Fruit fly (Drosophila melanogaster) whole organism, embryonic: ENCODE data around the gene drn.
A peak's percentile ranks its signal among the peaks of the same experiment; 100 is the strongest.

Experiments used
- Adf1 ChIP-seq: fragments of 200-800 bp; sonication (Bioruptor generic); IDR thresholded peaks from 2 replicates; pipeline ENCODE4 v1.3.6; 2022; ENCODE audit warnings: missing biosample characterization, missing genetic modification characterization
- Bdp1 ChIP-seq: fragments of 200-800 bp; sonication (Bioruptor generic); optimal IDR thresholded peaks from 3 replicates; lab custom pipeline; 2016; ENCODE audit warnings: missing biosample characterization, missing genetic modification characterization
- C15 ChIP-seq: fragments of 200-800 bp; sonication (Bioruptor generic); IDR thresholded peaks from 3 replicates; pipeline ENCODE4 v1.3.6; 2022; ENCODE audit warnings: missing biosample characterization, missing genetic modification characterization
- CG10147 ChIP-seq: fragments of 200-800 bp; sonication (Bioruptor generic); optimal IDR thresholded peaks from 2 replicates; lab custom pipeline; 2019; ENCODE audit warnings: missing biosample characterization, mild to moderate bottlenecking, missing genetic modification characterization, moderate library complexity
- CG13424 ChIP-seq: fragments of 200-800 bp; sonication (Bioruptor generic); optimal IDR thresholded peaks from 2 replicates; lab custom pipeline; 2019; ENCODE audit warnings: missing biosample characterization, mild to moderate bottlenecking, missing genetic modification characterization, moderate library complexity
- CG17186 ChIP-seq: fragments of 200-800 bp; sonication (Bioruptor generic); optimal IDR thresholded peaks from 3 replicates; lab custom pipeline; 2017; ENCODE audit warnings: missing biosample characterization, missing genetic modification reagents, missing genetic modification characterization
- CG2120 ChIP-seq: fragments of 200-800 bp; sonication (Bioruptor generic); optimal IDR thresholded peaks from 3 replicates; lab custom pipeline; 2016; ENCODE audit warnings: missing biosample characterization, missing genetic modification characterization
- CG4854 ChIP-seq: fragments of 200-800 bp; sonication (Bioruptor generic); optimal IDR thresholded peaks from 2 replicates; lab custom pipeline; 2016; ENCODE audit warnings: missing biosample characterization, missing genetic modification characterization, inconsistent platforms
- CG5953 ChIP-seq: fragments of 200-800 bp; sonication (Bioruptor generic); IDR thresholded peaks from 2 replicates; pipeline ENCODE4 v1.3.6; 2022; ENCODE audit warnings: missing biosample characterization, missing genetic modification characterization
- CG6654 ChIP-seq: fragments of 200-800 bp; sonication (Bioruptor generic); optimal IDR thresholded peaks from 2 replicates; lab custom pipeline; 2017; ENCODE audit warnings: missing biosample characterization, mild to moderate bottlenecking, missing genetic modification characterization
- CG6683 ChIP-seq: fragments of 200-800 bp; sonication (Bioruptor generic); optimal IDR thresholded peaks from 2 replicates; lab custom pipeline; 2017; ENCODE audit warnings: missing biosample characterization, mild to moderate bottlenecking, missing genetic modification characterization, missing genetic modification reagents
- CG8944 ChIP-seq: fragments of 200-800 bp; sonication (Bioruptor generic); optimal IDR thresholded peaks from 3 replicates; lab custom pipeline; 2016; ENCODE audit warnings: missing biosample characterization, missing genetic modification characterization
- CHES-1-like ChIP-seq: fragments of 200-800 bp; sonication (Bioruptor generic); optimal IDR thresholded peaks from 2 replicates; lab custom pipeline; 2016; ENCODE audit warnings: missing biosample characterization, missing genetic modification characterization
- Doc2 ChIP-seq: fragments of 200-800 bp; sonication (Bioruptor generic); IDR thresholded peaks from 2 replicates; pipeline ENCODE4 v1.3.6; 2022; ENCODE audit warnings: missing biosample characterization, missing genetic modification characterization
- Eip74EF ChIP-seq, 2 experiments: fragments of 200-800 bp in 1 of 2; fragments of >200 bp in 1 of 2; sonication (Bioruptor generic) in 1 of 2; optimal IDR thresholded peaks; 2 replicates each; lab custom pipeline; 2017 to 2019; ENCODE audit warnings: missing biosample characterization in 2 of 2, missing genetic modification characterization in 2 of 2, mild to moderate bottlenecking in 1 of 2, moderate library complexity in 1 of 2
- H2.0 ChIP-seq: fragments of 200-800 bp; sonication (Bioruptor generic); IDR thresholded peaks from 2 replicates; pipeline ENCODE4 v1.3.6; 2022; ENCODE audit warnings: missing biosample characterization, missing genetic modification characterization
- Hmr ChIP-seq: fragments of 200-800 bp; sonication (Bioruptor generic); optimal IDR thresholded peaks from 3 replicates; lab custom pipeline; 2017; ENCODE audit warnings: mild to moderate bottlenecking, missing biosample characterization, missing genetic modification reagents, missing genetic modification characterization
- Hmx ChIP-seq: fragments of 200-800 bp; sonication (Bioruptor generic); optimal IDR thresholded peaks from 2 replicates; lab custom pipeline; 2016; ENCODE audit warnings: missing biosample characterization, missing genetic modification characterization
- MBD-R2 ChIP-seq: fragments of 200-800 bp; sonication (Bioruptor generic); IDR thresholded peaks from 2 replicates; pipeline ENCODE4 v1.3.6; 2022; ENCODE audit warnings: missing biosample characterization, missing genetic modification characterization
- Med ChIP-seq: fragments of 200-800 bp; sonication (Bioruptor generic); peaks from one replicate; lab custom pipeline; 2016; ENCODE audit warnings: missing biosample characterization, missing genetic modification characterization, mild to moderate bottlenecking, inconsistent platforms, moderate library complexity
- Meics ChIP-seq: fragments of 200-800 bp; sonication (Bioruptor generic); optimal IDR thresholded peaks from 2 replicates; lab custom pipeline; 2017; ENCODE audit warnings: missing biosample characterization, mild to moderate bottlenecking, missing genetic modification characterization
- Neu2 ChIP-seq: fragments of 200-800 bp; sonication (Bioruptor generic); optimal IDR thresholded peaks from 3 replicates; lab custom pipeline; 2016; ENCODE audit warnings: missing biosample characterization, missing genetic modification characterization, borderline replicate concordance
- NfI ChIP-seq: fragments of 200-800 bp; sonication (Bioruptor generic); optimal IDR thresholded peaks from 3 replicates; lab custom pipeline; 2018; ENCODE audit warnings: missing biosample characterization, mild to moderate bottlenecking, missing genetic modification characterization, moderate library complexity
- Pdp1 ChIP-seq, 2 experiments: fragments of 200-800 bp; sonication (Bioruptor generic); optimal IDR thresholded peaks; 3 replicates each; lab custom pipeline; 2016; ENCODE audit warnings: missing biosample characterization in 2 of 2, missing genetic modification characterization in 2 of 2, mild to moderate bottlenecking in 1 of 2, moderate library complexity in 1 of 2
- aop ChIP-seq: fragments of 200-800 bp; sonication (Bioruptor generic); IDR thresholded peaks from 2 replicates; pipeline ENCODE4 v1.3.6; 2022; ENCODE audit warnings: missing biosample characterization, missing genetic modification characterization
- ap ChIP-seq: fragments of 200-800 bp; sonication (Bioruptor generic); IDR thresholded peaks from 2 replicates; pipeline ENCODE4 v1.3.6; 2022; ENCODE audit warnings: missing biosample characterization, missing genetic modification characterization
- ara ChIP-seq: fragments of 200-800 bp; sonication (Bioruptor generic); IDR thresholded peaks from 2 replicates; pipeline ENCODE4 v1.3.6; 2022; ENCODE audit warnings: missing biosample characterization, missing genetic modification characterization
- ase ChIP-seq: fragments of 200-800 bp; sonication (Bioruptor generic); IDR thresholded peaks from 3 replicates; pipeline ENCODE4 v1.3.6; 2022; ENCODE audit warnings: missing biosample characterization, missing genetic modification characterization
- ash1 ChIP-seq: fragments of 200-800 bp; sonication (Bioruptor generic); optimal IDR thresholded peaks from 2 replicates; lab custom pipeline; 2018; ENCODE audit warnings: missing biosample characterization, mild to moderate bottlenecking, missing genetic modification characterization
- br ChIP-seq: fragments of >200 bp; optimal IDR thresholded peaks from 2 replicates; lab custom pipeline; 2017
- chm ChIP-seq: fragments of 200-800 bp; sonication (Bioruptor generic); IDR thresholded peaks from 2 replicates; pipeline ENCODE4 v1.3.6; 2022; ENCODE audit warnings: missing biosample characterization, missing genetic modification characterization
- chn ChIP-seq: fragments of 200-800 bp; sonication (Bioruptor generic); optimal IDR thresholded peaks from 2 replicates; lab custom pipeline; 2016; ENCODE audit warnings: missing biosample characterization, missing genetic modification characterization
- disco-r ChIP-seq: fragments of 200-800 bp; sonication (Bioruptor generic); optimal IDR thresholded peaks from 2 replicates; lab custom pipeline; 2016; ENCODE audit warnings: missing biosample characterization, missing genetic modification characterization
- dm ChIP-seq: fragments of 200-800 bp; sonication (Bioruptor generic); optimal IDR thresholded peaks from 3 replicates; lab custom pipeline; 2016; ENCODE audit warnings: missing biosample characterization, missing genetic modification characterization
- dmrt99B ChIP-seq: fragments of 200-800 bp; sonication (Bioruptor generic); optimal IDR thresholded peaks from 2 replicates; lab custom pipeline; 2018; ENCODE audit warnings: missing biosample characterization, mild to moderate bottlenecking, missing genetic modification characterization, moderate library complexity
- dysf ChIP-seq: fragments of 200-800 bp; sonication (Bioruptor generic); IDR thresholded peaks from 3 replicates; pipeline ENCODE4 v1.3.6; 2022; ENCODE audit warnings: missing biosample characterization, missing genetic modification characterization
- en ChIP-seq: fragments of 200-800 bp; sonication (Bioruptor generic); optimal IDR thresholded peaks from 2 replicates; lab custom pipeline; 2016; ENCODE audit warnings: missing biosample characterization, missing genetic modification characterization
- esg ChIP-seq: fragments of 200-800 bp; sonication (Bioruptor generic); conservative IDR thresholded peaks from 2 replicates; pipeline ENCODE4 v1.3.6; 2022; ENCODE audit warnings: missing biosample characterization, missing genetic modification characterization
- fd3F ChIP-seq: fragments of 200-800 bp; sonication (Bioruptor generic); optimal IDR thresholded peaks from 2 replicates; lab custom pipeline; 2018; ENCODE audit warnings: missing biosample characterization, mild to moderate bottlenecking, missing genetic modification characterization, moderate library complexity
- klu ChIP-seq: fragments of 200-800 bp; sonication (Bioruptor generic); IDR thresholded peaks from 2 replicates; pipeline ENCODE4 v1.3.6; 2022; ENCODE audit warnings: missing biosample characterization, missing genetic modification characterization
- lab ChIP-seq: fragments of 200-800 bp; sonication (Bioruptor generic); optimal IDR thresholded peaks from 3 replicates; lab custom pipeline; 2017; ENCODE audit warnings: missing biosample characterization, missing genetic modification characterization, mild to moderate bottlenecking, moderate library complexity, missing genetic modification reagents
- lilli ChIP-seq: fragments of 200-800 bp; sonication (Bioruptor generic); optimal IDR thresholded peaks from 3 replicates; lab custom pipeline; 2016; ENCODE audit warnings: missing biosample characterization, missing genetic modification characterization
- nerfin-1 ChIP-seq: fragments of 200-800 bp; sonication (Bioruptor generic); optimal IDR thresholded peaks from 3 replicates; lab custom pipeline; 2019; ENCODE audit warnings: missing biosample characterization, mild to moderate bottlenecking, missing genetic modification characterization, moderate library complexity
- nmo ChIP-seq: fragments of 200-800 bp; sonication (Bioruptor generic); optimal IDR thresholded peaks from 2 replicates; lab custom pipeline; 2018; ENCODE audit warnings: missing biosample characterization, mild to moderate bottlenecking, missing genetic modification characterization, moderate library complexity
- otp ChIP-seq: fragments of 200-800 bp; sonication (Bioruptor generic); IDR thresholded peaks from 3 replicates; pipeline ENCODE4, ENCODE4 v1.3.6; 2022; ENCODE audit warnings: missing biosample characterization, missing genetic modification characterization
- pb ChIP-seq: fragments of 200-800 bp; sonication (Bioruptor generic); optimal IDR thresholded peaks from 3 replicates; lab custom pipeline; 2016; ENCODE audit warnings: missing biosample characterization, missing genetic modification characterization
- sd ChIP-seq: fragments of 200-800 bp; sonication (Bioruptor generic); optimal IDR thresholded peaks from 3 replicates; lab custom pipeline; 2018; ENCODE audit warnings: missing biosample characterization, mild to moderate bottlenecking, missing genetic modification characterization, moderate library complexity
- sens ChIP-seq: fragments of 200-800 bp; sonication (Bioruptor generic); peaks from one replicate; lab custom pipeline; 2016; ENCODE audit warnings: missing biosample characterization, missing genetic modification characterization
- slou ChIP-seq: fragments of 200-800 bp; sonication (Bioruptor generic); optimal IDR thresholded peaks from 3 replicates; lab custom pipeline; 2016; ENCODE audit warnings: missing biosample characterization, missing genetic modification characterization
- tup ChIP-seq: fragments of 200-800 bp; sonication (Bioruptor generic); optimal IDR thresholded peaks from 2 replicates; lab custom pipeline; 2016; ENCODE audit warnings: missing biosample characterization, mild to moderate bottlenecking, missing genetic modification characterization, moderate library complexity
- zf30C ChIP-seq: fragments of 200-800 bp; sonication (Bioruptor generic); optimal IDR thresholded peaks from 3 replicates; lab custom pipeline; 2018; ENCODE audit warnings: missing biosample characterization, mild to moderate bottlenecking, missing genetic modification characterization

The drn gene

DNA sequence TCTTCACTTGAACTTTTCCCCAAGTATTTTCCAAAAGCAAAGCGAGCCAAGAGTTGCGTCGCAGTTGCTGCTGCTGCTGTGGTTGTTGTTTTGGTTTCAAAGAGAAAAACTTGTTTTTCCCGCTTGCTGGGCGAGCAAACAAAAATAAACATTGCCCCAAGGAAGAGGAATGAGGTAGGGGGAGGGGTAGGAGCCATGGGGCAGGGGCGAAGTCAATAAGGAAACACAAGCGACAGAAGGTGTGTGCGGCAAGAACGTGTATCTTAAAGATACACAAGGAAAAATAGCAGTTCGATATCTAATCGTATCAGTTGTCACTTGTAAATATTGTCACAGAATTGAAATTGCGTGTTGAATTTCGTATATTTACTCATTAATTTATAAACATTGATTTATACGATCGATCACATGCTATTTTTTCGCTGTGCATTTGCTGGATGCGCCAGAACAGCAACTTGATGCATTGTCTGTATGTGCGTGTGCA is 53.6 kb downstream of the drn start (continued):
- TF ChIP-seq CG2120 (no peak), chm (GFP tag; lab: Robert Waterston, UW) (peak; percentile 78), dmrt99B (tag; lab: Kevin White, UChicago) (peak; percentile 70), ase (GFP tag; lab: Robert Waterston, UW) (0 out of 3 replicates have a peak, but pooled peaks have one; percentile 54), fd3F (GFP tag; lab: Kevin White, UChicago) (peak; percentile 77), sd (tag; lab: Kevin White, UChicago) (peak; percentile 52), Pdp1 (GFP tag; optimal IDR thresholded peaks at IDR 0.05; lab: Kevin White, UChicago) (peak in 1 of 2 experiments; percentile 44), klu (no peak), dm (no peak), ara (GFP tag; lab: Robert Waterston, UW) (peak; percentile 89), tup (GFP tag; lab: Kevin White, UChicago) (peak; percentile 44), Doc2 (GFP tag; lab: Robert Waterston, UW) (no peak), slou (peak; percentile 20), CG6683 (GFP tag; lab: Kevin White, UChicago) (peak; percentile 8), NfI (peak; percentile 55), Hmr (GFP tag; lab: Kevin White, UChicago) (peak; percentile 77), br (lab: Kevin White, UChicago) (no peak), Adf1 (GFP tag; lab: Robert Waterston, UW) (no peak), CG4854 (GFP tag; lab: Kevin White, UChicago) (peak; percentile 19), MBD-R2 (GFP tag; lab: Robert Waterston, UW) (no peak), lab (GFP tag; lab: Kevin White, UChicago) (peak; percentile 84), CG13424 (tag; lab: Kevin White, UChicago) (peak; percentile 71), en (GFP tag; lab: Kevin White, UChicago) (no peak), CG10147 (GFP tag; lab: Kevin White, UChicago) (peak; percentile 58), aop (GFP tag; lab: Robert Waterston, UW) (0 out of 2 replicates have a peak, but pooled peaks have one; percentile 23), Eip74EF (GFP tag; optimal IDR thresholded peaks at IDR 0.05; lab: Kevin White, UChicago) (peak in 1 of 2 experiments; percentile 59), pb (GFP tag; lab: Kevin White, UChicago) (no peak), nmo (GFP tag; lab: Kevin White, UChicago) (peak; percentile 78), CHES-1-like (no peak), C15 (GFP tag; lab: Robert Waterston, UW) (0 out of 3 replicates have a peak, but pooled peaks have one; percentile 6), CG17186 (peak; percentile 34), nerfin-1 (peak; percentile 68), sens (GFP tag; lab: Kevin White, UChicago) (peak; percentile 95), chn (GFP tag; lab: Kevin White, UChicago) (peak; percentile 33), disco-r (GFP tag; lab: Kevin White, UChicago) (no peak), ap (GFP tag; lab: Robert Waterston, UW) (no peak; the same call in 1 of the 2 replicates), Neu2 (GFP tag; lab: Kevin White, UChicago) (no peak), CG5953 (GFP tag; lab: Robert Waterston, UW) (peak; percentile 41; the same call in 1 of the 2 replicates), otp (GFP tag; lab: Robert Waterston, UW) (peak; percentile 72), H2.0 (GFP tag; lab: Robert Waterston, UW) (peak; percentile 49; the same call in 1 of the 2 replicates), dysf (GFP tag; lab: Robert Waterston, UW) (peak; percentile 73), esg (GFP tag; lab: Robert Waterston, UW) (peak; percentile 33; the same call in 1 of the 2 replicates), Med (GFP tag; lab: Kevin White, UChicago) (peak; percentile 84), Hmx (GFP tag; lab: Kevin White, UChicago) (no peak), ash1 (GFP tag; lab: Kevin White, UChicago) (no peak), Bdp1 (peak; percentile 33), zf30C (GFP tag; lab: Kevin White, UChicago) (peak; percentile 54), lilli (GFP tag; lab: Kevin White, UChicago) (no peak), CG6654 (peak; percentile 42), CG8944 (GFP tag; lab: Kevin White, UChicago) (peak; percentile 23), Meics (GFP tag; lab: Kevin White, UChicago) (peak; percentile 68)
